Worm (Caenorhabditis elegans) whole organism, late embryonic: ENCODE measurements around the gene mrps-33.

ENCODE experiments used
- K09A11.1 ChIP-seq: sonication (generic microtip); optimal IDR thresholded peaks from 2 replicates; lab custom pipeline; 2017; ENCODE audit warnings: antibody characterized with exemption, mild to moderate bottlenecking, missing genetic modification characterization, missing compliant biosample characterization; ENCODE audit not compliant: insufficient read depth
- Y22D7AL.16 ChIP-seq: sonication (generic microtip); optimal IDR thresholded peaks from 2 replicates; lab custom pipeline; 2016; ENCODE audit warnings: missing genetic modification characterization, missing compliant biosample characterization
- ama-1 ChIP-seq: fragments of 150-350 bp; optimal IDR thresholded peaks from 2 replicates; lab custom pipeline; 2014
- tbx-2 ChIP-seq: sonication (generic microtip); optimal IDR thresholded peaks from 2 replicates; lab custom pipeline; 2016; ENCODE audit warnings: missing genetic modification characterization, missing compliant biosample characterization

DNA sequence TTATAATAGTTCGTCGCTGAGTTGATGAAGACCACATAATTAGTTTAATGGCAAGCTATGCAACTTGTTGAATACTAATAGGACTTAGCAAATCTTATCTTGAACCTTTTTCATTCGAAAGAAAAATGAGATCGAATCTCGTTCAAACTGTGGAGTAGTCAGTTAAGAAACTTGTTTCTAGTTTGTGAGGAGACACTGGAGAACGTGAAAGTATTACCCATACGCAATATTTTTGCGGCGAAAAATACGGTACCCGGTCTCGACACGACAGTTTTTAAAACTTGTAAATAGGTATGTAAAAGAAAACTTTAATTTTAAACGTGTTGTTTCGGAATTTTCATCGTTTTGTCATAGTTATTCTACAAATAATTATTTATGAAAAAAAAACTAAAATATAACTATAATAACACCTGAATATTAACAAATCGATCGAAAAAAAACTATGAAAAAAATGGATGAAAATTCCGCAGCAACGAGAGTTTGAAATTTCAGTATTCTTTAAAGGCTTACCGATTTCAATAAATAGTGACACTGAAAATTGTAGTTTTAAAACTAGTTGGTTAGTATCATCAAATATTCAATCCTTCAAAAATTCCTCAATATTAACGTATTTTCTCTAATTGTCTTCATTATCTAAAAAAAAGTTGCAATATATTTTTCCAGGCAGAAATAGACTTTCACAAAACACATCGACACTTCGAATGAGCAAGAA is 5.9 kb upstream of the mrps-33 start, which contains the start of the genes F20C5.7 and parg-1:
- no peak for TF ChIP-seq ama-1 (lab: Kevin White, UChicago)
- TF ChIP-seq Y22D7AL.16 (tag; lab: Kevin White, UChicago) = no peak
- no peak for TF ChIP-seq K09A11.1 (tag; lab: Kevin White, UChicago)
- TF ChIP-seq tbx-2 (tag; lab: Kevin White, UChicago) = no peak
